Worm (Caenorhabditis elegans) whole organism, mixed stage, embryonic: ENCODE data around the gene btf-1.

Source experiments
- M03D4.4 ChIP-seq: sonication (generic microtip); optimal IDR thresholded peaks from 2 replicates; lab custom pipeline; 2017; ENCODE audit warnings: mild to moderate bottlenecking, missing genetic modification characterization, missing compliant biosample characterization
- bed-3 ChIP-seq: fragments of 200-800 bp; sonication (Bioruptor generic); optimal IDR thresholded peaks from 3 replicates; lab custom pipeline; 2018; ENCODE audit warnings: mild to moderate bottlenecking, missing genetic modification characterization, moderate library complexity, missing compliant biosample characterization
- blmp-1 ChIP-seq: fragments of 150-350 bp; optimal IDR thresholded peaks from 2 replicates; lab custom pipeline; 2014; ENCODE audit warnings: missing biosample characterization, missing genetic modification characterization
- ceh-39 ChIP-seq: fragments of 150-350 bp; optimal IDR thresholded peaks from 2 replicates; lab custom pipeline; 2014; ENCODE audit warnings: missing biosample characterization, missing genetic modification characterization
- ceh-43 ChIP-seq: fragments of 200-800 bp; sonication (Bioruptor generic); optimal IDR thresholded peaks from 2 replicates; lab custom pipeline; 2018; ENCODE audit warnings: mild to moderate bottlenecking, missing genetic modification characterization, moderate library complexity, missing compliant biosample characterization
- ceh-83 ChIP-seq: fragments of 200-800 bp; sonication (Bioruptor generic); optimal IDR thresholded peaks from 2 replicates; lab custom pipeline; 2018; ENCODE audit warnings: mild to moderate bottlenecking, missing genetic modification characterization, missing compliant biosample characterization
- ces-1 ChIP-seq: fragments of 150-350 bp; optimal IDR thresholded peaks from 2 replicates; lab custom pipeline; 2014; ENCODE audit warnings: missing biosample characterization, missing genetic modification reagents, missing genetic modification characterization
- cnd-1 ChIP-seq: fragments of 200-800 bp; sonication (Bioruptor generic); optimal IDR thresholded peaks from 2 replicates; lab custom pipeline; 2018; ENCODE audit warnings: mild to moderate bottlenecking, missing genetic modification characterization, missing compliant biosample characterization
- drap-1 ChIP-seq: fragments of 200-800 bp; sonication (Bioruptor generic); optimal IDR thresholded peaks from 3 replicates; lab custom pipeline; 2018; ENCODE audit warnings: mild to moderate bottlenecking, missing genetic modification characterization, missing compliant biosample characterization
- elt-1 ChIP-seq: sonication (generic microtip); optimal IDR thresholded peaks from 2 replicates; lab custom pipeline; 2017; ENCODE audit warnings: missing genetic modification characterization, mild to moderate bottlenecking, missing compliant biosample characterization, antibody characterized with exemption, moderate library complexity, borderline replicate concordance; ENCODE audit not compliant: insufficient read depth
- elt-3 ChIP-seq: fragments of 150-350 bp; optimal IDR thresholded peaks from 2 replicates; lab custom pipeline; 2014; ENCODE audit warnings: missing biosample characterization, missing genetic modification characterization
- flh-1 ChIP-seq: fragments of 200-800 bp; sonication (Bioruptor generic); optimal IDR thresholded peaks from 2 replicates; lab custom pipeline; 2018; ENCODE audit warnings: mild to moderate bottlenecking, missing genetic modification characterization, moderate library complexity, missing compliant biosample characterization
- ham-2 ChIP-seq: fragments of 200-800 bp; sonication (Bioruptor generic); optimal IDR thresholded peaks from 2 replicates; lab custom pipeline; 2018; ENCODE audit warnings: mild to moderate bottlenecking, missing genetic modification characterization, missing compliant biosample characterization
- hlh-1 ChIP-seq: fragments of 150-350 bp; optimal IDR thresholded peaks from 2 replicates; lab custom pipeline; 2014; ENCODE audit warnings: missing biosample characterization, missing genetic modification reagents, missing genetic modification characterization
- lin-13 ChIP-seq: fragments of 150-350 bp; optimal IDR thresholded peaks from 2 replicates; lab custom pipeline; 2014; ENCODE audit warnings: missing biosample characterization, missing genetic modification characterization
- lin-32 ChIP-seq: fragments of 200-800 bp; sonication (Bioruptor generic); optimal IDR thresholded peaks from 2 replicates; lab custom pipeline; 2018; ENCODE audit warnings: mild to moderate bottlenecking, missing genetic modification characterization, missing compliant biosample characterization
- lsy-2 ChIP-seq: fragments of 150-350 bp; optimal IDR thresholded peaks from 2 replicates; lab custom pipeline; 2014; ENCODE audit warnings: missing biosample characterization, missing genetic modification characterization
- mab-5 ChIP-seq: fragments of 150-350 bp; optimal IDR thresholded peaks from 2 replicates; lab custom pipeline; 2014; ENCODE audit warnings: missing biosample characterization, missing genetic modification characterization
- mep-1 ChIP-seq: fragments of 150-350 bp; optimal IDR thresholded peaks from 2 replicates; lab custom pipeline; 2017; ENCODE audit warnings: missing biosample characterization, missing genetic modification reagents, missing genetic modification characterization, inconsistent platforms
- mls-2 ChIP-seq: sonication (generic microtip); optimal IDR thresholded peaks from 2 replicates; lab custom pipeline; 2016; ENCODE audit warnings: mild to moderate bottlenecking, missing genetic modification characterization, moderate library complexity, missing compliant biosample characterization
- nhr-12 ChIP-seq: fragments of 150-350 bp; optimal IDR thresholded peaks from 2 replicates; lab custom pipeline; 2014; ENCODE audit warnings: missing biosample characterization, missing genetic modification characterization
- nhr-2 ChIP-seq: fragments of 150-350 bp; optimal IDR thresholded peaks from 2 replicates; lab custom pipeline; 2014; ENCODE audit warnings: missing biosample characterization, missing genetic modification characterization
- nhr-237 ChIP-seq: fragments of 150-350 bp; optimal IDR thresholded peaks from 2 replicates; lab custom pipeline; 2014; ENCODE audit warnings: missing biosample characterization, missing genetic modification characterization
- nhr-28 ChIP-seq: fragments of 150-350 bp; optimal IDR thresholded peaks from 2 replicates; lab custom pipeline; 2014; ENCODE audit warnings: missing biosample characterization, missing genetic modification characterization
- nhr-76 ChIP-seq: sonication (generic microtip); optimal IDR thresholded peaks from 2 replicates; lab custom pipeline; 2017; ENCODE audit warnings: missing biosample characterization, missing genetic modification characterization
- pha-4 ChIP-seq: fragments of 150-350 bp; optimal IDR thresholded peaks from 2 replicates; lab custom pipeline; 2018; ENCODE audit warnings: missing biosample characterization, missing genetic modification reagents, missing genetic modification characterization
- sem-2 ChIP-seq: fragments of 200-800 bp; sonication (Bioruptor generic); optimal IDR thresholded peaks from 2 replicates; lab custom pipeline; 2018; ENCODE audit warnings: mild to moderate bottlenecking, missing genetic modification characterization, missing compliant biosample characterization
- snpc-4 ChIP-seq: fragments of 150-350 bp; optimal IDR thresholded peaks from 2 replicates; lab custom pipeline; 2014; ENCODE audit warnings: missing biosample characterization, missing genetic modification characterization
- sptf-1 ChIP-seq: sonication (generic microtip); optimal IDR thresholded peaks from 2 replicates; lab custom pipeline; 2017; ENCODE audit warnings: mild to moderate bottlenecking, missing genetic modification characterization, moderate library complexity, missing compliant biosample characterization
- tbx-8 ChIP-seq: fragments of 200-800 bp; sonication (Bioruptor generic); optimal IDR thresholded peaks from 2 replicates; lab custom pipeline; 2018; ENCODE audit warnings: mild to moderate bottlenecking, missing genetic modification characterization, moderate library complexity, missing compliant biosample characterization
- unc-120 ChIP-seq: sonication (generic microtip); optimal IDR thresholded peaks from 2 replicates; lab custom pipeline; 2017; ENCODE audit warnings: missing genetic modification characterization, missing compliant biosample characterization; ENCODE audit not compliant: poor library complexity, severe bottlenecking
- unc-39 ChIP-seq: fragments of 150-350 bp; optimal IDR thresholded peaks from 2 replicates; lab custom pipeline; 2014; ENCODE audit warnings: missing biosample characterization, missing genetic modification characterization
- unc-62 ChIP-seq: fragments of 150-350 bp; optimal IDR thresholded peaks from 2 replicates; lab custom pipeline; 2014; ENCODE audit warnings: missing biosample characterization, missing genetic modification reagents, missing genetic modification characterization
- zip-8 ChIP-seq: fragments of 150-350 bp; optimal IDR thresholded peaks from 2 replicates; lab custom pipeline; 2014; ENCODE audit warnings: missing biosample characterization, missing genetic modification characterization
- ztf-11 ChIP-seq: fragments of 150-350 bp; optimal IDR thresholded peaks from 2 replicates; lab custom pipeline; 2014; ENCODE audit warnings: missing biosample characterization, missing genetic modification characterization

The btf-1 gene

ce11 chrII:13156071-13156470 is 43.9 kb upstream of the btf-1 start:
- TF ChIP-seq zip-8 (tag; lab: Kevin White, UChicago) (no peak), nhr-237 (no peak), elt-3 (no peak), blmp-1 (tag; lab: Kevin White, UChicago) (no peak), ces-1 (no peak), nhr-76 (tag; lab: Kevin White, UChicago) (no peak), elt-1 (tag; lab: Kevin White, UChicago) (no peak), snpc-4 (tag; lab: Kevin White, UChicago) (no peak), tbx-8 (no peak), sptf-1 (tag; lab: Kevin White, UChicago) (no peak), mls-2 (no peak), mep-1 (tag; lab: Kevin White, UChicago) (no peak), lin-13 (tag; lab: Kevin White, UChicago) (no peak), ham-2 (GFP tag; lab: Kevin White, UChicago) (no peak), ceh-39 (tag; lab: Kevin White, UChicago) (no peak), unc-120 (tag; lab: Kevin White, UChicago) (no peak), drap-1 (GFP tag; lab: Kevin White, UChicago) (no peak), ceh-43 (GFP tag; lab: Kevin White, UChicago) (no peak), hlh-1 (no peak), nhr-12 (tag; lab: Kevin White, UChicago) (no peak)

- TF ChIP-seq nhr-28 (tag; lab: Kevin White, UChicago) (no peak), zip-8 (tag; lab: Kevin White, UChicago) (no peak), sptf-1 (tag; lab: Kevin White, UChicago) (peak; percentile 50), nhr-12 (tag; lab: Kevin White, UChicago) (no peak), nhr-237 (peak; percentile 56), lin-32 (GFP tag; lab: Kevin White, UChicago) (no peak), mls-2 (no peak), ztf-11 (peak; percentile 22), ces-1 (peak; percentile 42), lin-13 (tag; lab: Kevin White, UChicago) (peak; percentile 58), hlh-1 (peak; percentile 12), nhr-2 (tag; lab: Kevin White, UChicago) (no peak), pha-4 (tag; lab: Kevin White, UChicago) (peak; percentile 56), ceh-83 (GFP tag; lab: Kevin White, UChicago) (no peak), nhr-76 (tag; lab: Kevin White, UChicago) (no peak), blmp-1 (tag; lab: Kevin White, UChicago) (no peak), ceh-39 (tag; lab: Kevin White, UChicago) (no peak), sem-2 (GFP tag; lab: Kevin White, UChicago) (no peak), drap-1 (GFP tag; lab: Kevin White, UChicago) (no peak), unc-39 (no peak), cnd-1 (tag; lab: Kevin White, UChicago) (no peak), elt-3 (no peak), ham-2 (GFP tag; lab: Kevin White, UChicago) (no peak), flh-1 (GFP tag; lab: Kevin White, UChicago) (no peak), M03D4.4 (no peak), mab-5 (peak; percentile 26), lsy-2 (tag; lab: Kevin White, UChicago) (peak; percentile 67), unc-120 (tag; lab: Kevin White, UChicago) (no peak), unc-62 (GFP tag; lab: Kevin White, UChicago) (no peak), bed-3 (GFP tag; lab: Kevin White, UChicago) (no peak), mep-1 (tag; lab: Kevin White, UChicago) (peak; percentile 73), tbx-8 (no peak), elt-1 (tag; lab: Kevin White, UChicago) (no peak), snpc-4 (tag; lab: Kevin White, UChicago) (no peak), ceh-43 (GFP tag; lab: Kevin White, UChicago) (no peak)
Observed at ce11 chrII:13156971-13157370, 43.0 kb upstream of the btf-1 start, which contains the start of the genes hpr-17 and F32A11.1. Gene hpr-17, minus strand, starts transcription at chrII:13157047. Gene F32A11.1, plus strand, starts transcription at chrII:13157329.

- TF ChIP-seq lsy-2 (tag; lab: Kevin White, UChicago): no peak
- no peak for TF ChIP-seq sem-2 (GFP tag; lab: Kevin White, UChicago)
- TF ChIP-seq mls-2: no peak
- TF ChIP-seq snpc-4 (tag; lab: Kevin White, UChicago): no peak
- no peak for TF ChIP-seq nhr-237
- no peak for TF ChIP-seq lin-13 (tag; lab: Kevin White, UChicago)
- no peak for TF ChIP-seq nhr-76 (tag; lab: Kevin White, UChicago)
- TF ChIP-seq flh-1 (GFP tag; lab: Kevin White, UChicago): no peak
- no peak for TF ChIP-seq lin-32 (GFP tag; lab: Kevin White, UChicago)
- no peak for TF ChIP-seq ham-2 (GFP tag; lab: Kevin White, UChicago)
- no peak for TF ChIP-seq zip-8 (tag; lab: Kevin White, UChicago)
- TF ChIP-seq cnd-1 (tag; lab: Kevin White, UChicago): no peak
- TF ChIP-seq, all 35 proteins: peak for 0
Observed at ce11 chrII:13159869-13160268, 40.1 kb upstream of the btf-1 start.
